Worm (Caenorhabditis elegans) whole organism, young adult: ENCODE results near the gene Y53F4B.5.

Source experiments
- B0019.2 ChIP-seq: fragments of 200-800 bp; sonication (Bioruptor generic); conservative IDR thresholded peaks from 2 replicates; pipeline ENCODE4 v1.3.6; 2022; ENCODE audit warnings: missing genetic modification reagents, missing genetic modification characterization, missing compliant biosample characterization
- C06A6.2 ChIP-seq: fragments of 200-800 bp; sonication (Bioruptor generic); conservative IDR thresholded peaks from 2 replicates; pipeline ENCODE4 v1.3.6; 2022; ENCODE audit warnings: missing genetic modification characterization, missing compliant biosample characterization
- C17E4.6 ChIP-seq: fragments of 200-800 bp; sonication (Bioruptor generic); IDR thresholded peaks from 2 replicates; pipeline ENCODE4 v1.3.6; 2022; ENCODE audit warnings: missing genetic modification reagents, missing genetic modification characterization, missing compliant biosample characterization
- F10E7.11 ChIP-seq: sonication (generic microtip); optimal IDR thresholded peaks from 2 replicates; lab custom pipeline; 2017; ENCODE audit warnings: mild to moderate bottlenecking, missing genetic modification characterization, moderate library complexity, missing compliant biosample characterization
- F22D6.2 ChIP-seq: sonication (generic microtip); optimal IDR thresholded peaks from 2 replicates; lab custom pipeline; 2016; ENCODE audit warnings: mild to moderate bottlenecking, missing genetic modification characterization, missing compliant biosample characterization
- F33H1.4 ChIP-seq: fragments of 200-800 bp; sonication (Bioruptor generic); IDR thresholded peaks from 2 replicates; pipeline ENCODE4 v1.3.6; 2022; ENCODE audit warnings: missing genetic modification reagents, missing genetic modification characterization, missing compliant biosample characterization
- F37B4.10 ChIP-seq: fragments of 200-800 bp; sonication (Bioruptor generic); IDR thresholded peaks from 2 replicates; pipeline ENCODE4 v1.3.6; 2022; ENCODE audit warnings: missing genetic modification characterization, missing compliant biosample characterization
- F55B11.4 ChIP-seq: sonication (generic microtip); optimal IDR thresholded peaks from 2 replicates; lab custom pipeline; 2016; ENCODE audit warnings: missing compliant biosample characterization, missing genetic modification characterization, borderline replicate concordance; ENCODE audit not compliant: insufficient read depth
- F57A8.1 ChIP-seq: fragments of 200-800 bp; sonication (Bioruptor generic); optimal IDR thresholded peaks from 2 replicates; lab custom pipeline; 2018; ENCODE audit warnings: mild to moderate bottlenecking, missing genetic modification characterization, moderate library complexity, missing compliant biosample characterization
- Y56A3A.18 ChIP-seq: fragments of 200-800 bp; sonication (Bioruptor generic); IDR thresholded peaks from 2 replicates; pipeline ENCODE4 v1.3.6; 2022; ENCODE audit warnings: missing genetic modification reagents, missing genetic modification characterization, missing compliant biosample characterization
- ama-1 ChIP-seq, 3 experiments: fragments of 150-350 bp in 1 of 3; sonication (generic microtip) in 2 of 3; optimal IDR thresholded peaks; 2 replicates each; lab custom pipeline; 2014 to 2018; ENCODE audit warnings: missing biosample characterization in 2 of 3, missing genetic modification characterization in 2 of 3, missing genetic modification reagents in 2 of 3
- aptf-3 ChIP-seq: fragments of 200-800 bp; sonication (Bioruptor generic); IDR thresholded peaks from 2 replicates; pipeline ENCODE4 v1.3.6; 2022; ENCODE audit warnings: missing genetic modification characterization, missing compliant biosample characterization
- atf-7 ChIP-seq: sonication (generic microtip); optimal IDR thresholded peaks from 2 replicates; lab custom pipeline; 2017; ENCODE audit warnings: mild to moderate bottlenecking, missing genetic modification characterization, missing compliant biosample characterization
- attf-5 ChIP-seq: fragments of 200-800 bp; sonication (Bioruptor generic); optimal IDR thresholded peaks from 2 replicates; lab custom pipeline; 2018; ENCODE audit warnings: mild to moderate bottlenecking, missing genetic modification characterization, missing compliant biosample characterization
- attf-6 ChIP-seq: fragments of 200-800 bp; sonication (Bioruptor generic); IDR thresholded peaks from 2 replicates; pipeline ENCODE4 v1.3.6; 2022; ENCODE audit warnings: missing genetic modification reagents, missing genetic modification characterization, missing compliant biosample characterization
- bed-1 ChIP-seq: fragments of 200-800 bp; sonication (Bioruptor generic); IDR thresholded peaks from 2 replicates; pipeline ENCODE4 v1.3.6; 2022; ENCODE audit warnings: missing genetic modification reagents, missing genetic modification characterization, missing compliant biosample characterization
- cebp-2 ChIP-seq: fragments of 200-800 bp; sonication (Bioruptor generic); IDR thresholded peaks from 2 replicates; pipeline ENCODE4 v1.3.6; 2022; ENCODE audit warnings: missing genetic modification characterization, missing compliant biosample characterization
- ceh-100 ChIP-seq: fragments of 200-800 bp; sonication (Bioruptor generic); IDR thresholded peaks from 2 replicates; pipeline ENCODE4 v1.3.6; 2022; ENCODE audit warnings: missing genetic modification reagents, missing genetic modification characterization, missing compliant biosample characterization
- ceh-58 ChIP-seq: fragments of 200-800 bp; sonication (Bioruptor generic); IDR thresholded peaks from 2 replicates; pipeline ENCODE4 v1.3.6; 2022; ENCODE audit warnings: missing genetic modification characterization, missing compliant biosample characterization
- ceh-79 ChIP-seq: sonication (generic microtip); optimal IDR thresholded peaks from 2 replicates; lab custom pipeline; 2017; ENCODE audit warnings: mild to moderate bottlenecking, missing genetic modification characterization, missing compliant biosample characterization
- ceh-91 ChIP-seq: fragments of 200-800 bp; sonication (Bioruptor generic); IDR thresholded peaks from 2 replicates; pipeline ENCODE4 v1.3.6; 2022; ENCODE audit warnings: missing genetic modification reagents, missing genetic modification characterization, missing compliant biosample characterization
- chd-7 ChIP-seq: sonication (generic microtip); optimal IDR thresholded peaks from 2 replicates; lab custom pipeline; 2016; ENCODE audit warnings: mild to moderate bottlenecking, missing genetic modification characterization, moderate library complexity, missing compliant biosample characterization
- dpl-1 ChIP-seq: fragments of 150-350 bp; optimal IDR thresholded peaks from 2 replicates; lab custom pipeline; 2014; ENCODE audit warnings: missing biosample characterization, missing genetic modification reagents, missing genetic modification characterization
- egl-44 ChIP-seq: fragments of 200-800 bp; sonication (Bioruptor generic); IDR thresholded peaks from 2 replicates; pipeline ENCODE4 v1.3.6; 2022; ENCODE audit warnings: missing genetic modification reagents, missing genetic modification characterization, missing compliant biosample characterization
- egrh-3 ChIP-seq: fragments of 200-800 bp; sonication (Bioruptor generic); IDR thresholded peaks from 2 replicates; pipeline ENCODE4 v1.3.6; 2022; ENCODE audit warnings: missing genetic modification reagents, missing genetic modification characterization, missing compliant biosample characterization
- ets-4 ChIP-seq: fragments of 200-800 bp; sonication (Bioruptor generic); optimal IDR thresholded peaks from 2 replicates; lab custom pipeline; 2018; ENCODE audit warnings: mild to moderate bottlenecking, missing genetic modification characterization, missing compliant biosample characterization
- fkh-3 ChIP-seq: sonication (generic microtip); optimal IDR thresholded peaks from 2 replicates; lab custom pipeline; 2016; ENCODE audit warnings: mild to moderate bottlenecking, missing genetic modification characterization, missing compliant biosample characterization
- him-1 ChIP-seq: sonication (generic microtip); optimal IDR thresholded peaks from 2 replicates; lab custom pipeline; 2016; ENCODE audit warnings: missing genotype, missing genetic modification reagents, missing genetic modification characterization, missing compliant biosample characterization
- hlh-12 ChIP-seq: sonication (generic microtip); optimal IDR thresholded peaks from 2 replicates; lab custom pipeline; 2016; ENCODE audit warnings: missing genetic modification characterization, missing compliant biosample characterization
- hlh-26 ChIP-seq: fragments of 200-800 bp; sonication (Bioruptor generic); conservative IDR thresholded peaks from 2 replicates; pipeline ENCODE4 v1.3.6; 2022; ENCODE audit warnings: missing genetic modification reagents, missing genetic modification characterization, missing compliant biosample characterization
- let-607 ChIP-seq, 2 experiments: fragments of 200-800 bp in 1 of 2; sonication (Bioruptor generic) in 1 of 2; sonication (generic microtip) in 1 of 2; optimal IDR thresholded peaks; 2 replicates each; lab custom pipeline; 2016 to 2018; ENCODE audit warnings: mild to moderate bottlenecking in 2 of 2, missing compliant biosample characterization in 2 of 2, missing genetic modification characterization in 2 of 2, moderate library complexity in 2 of 2, missing genotype in 1 of 2
- lsl-1 ChIP-seq: fragments of 200-800 bp; sonication (Bioruptor generic); optimal IDR thresholded peaks from 2 replicates; lab custom pipeline; 2018; ENCODE audit warnings: mild to moderate bottlenecking, missing genetic modification characterization, moderate library complexity, missing compliant biosample characterization
- mel-28 ChIP-seq: sonication (generic microtip); optimal IDR thresholded peaks from 2 replicates; lab custom pipeline; 2016; ENCODE audit warnings: borderline replicate concordance, mild to moderate bottlenecking, missing genetic modification characterization, missing compliant biosample characterization
- mes-4 ChIP-seq: sonication (generic microtip); optimal IDR thresholded peaks from 2 replicates; lab custom pipeline; 2016; ENCODE audit warnings: missing genotype, missing genetic modification characterization, missing compliant biosample characterization
- nhr-120 ChIP-seq: fragments of 200-800 bp; sonication (Bioruptor generic); IDR thresholded peaks from 2 replicates; pipeline ENCODE4 v1.3.6; 2022; ENCODE audit warnings: missing genetic modification characterization, missing compliant biosample characterization
- nhr-90 ChIP-seq: sonication (generic microtip); optimal IDR thresholded peaks from 2 replicates; lab custom pipeline; 2016; ENCODE audit warnings: missing genotype, mild to moderate bottlenecking, missing genetic modification characterization, missing compliant biosample characterization
- rpc-1 ChIP-seq, 2 experiments: fragments of 150-350 bp in 1 of 2; sonication (generic microtip) in 1 of 2; optimal IDR thresholded peaks; 2 replicates each; lab custom pipeline; 2014 to 2018; ENCODE audit warnings: missing biosample characterization in 1 of 2, missing genetic modification characterization in 1 of 2, missing genetic modification reagents in 1 of 2, missing genotype in 1 of 2
- sea-2 ChIP-seq: fragments of 200-800 bp; sonication (Bioruptor generic); IDR thresholded peaks from 2 replicates; pipeline ENCODE4 v1.3.6; 2022; ENCODE audit warnings: missing genetic modification characterization, missing compliant biosample characterization
- snpc-1.1 ChIP-seq: sonication (generic microtip); optimal IDR thresholded peaks from 2 replicates; lab custom pipeline; 2017; ENCODE audit warnings: missing genetic modification characterization, mild to moderate bottlenecking, missing compliant biosample characterization, antibody characterized with exemption, moderate library complexity, missing genotype, missing genetic modification reagents; ENCODE audit not compliant: insufficient read depth
- snpc-4 ChIP-seq, 5 experiments: fragments of 150-350 bp in 1 of 5; sonication (generic microtip) in 4 of 5; optimal IDR thresholded peaks; 2 replicates each; lab custom pipeline; 2014 to 2018; ENCODE audit warnings: missing genetic modification characterization in 5 of 5, missing biosample characterization in 3 of 5, antibody characterized with exemption in 2 of 5, mild to moderate bottlenecking in 2 of 5, missing compliant biosample characterization in 2 of 5, missing genotype in 2 of 5, moderate library complexity in 2 of 5, missing genetic modification reagents in 1 of 5
- tbx-9 ChIP-seq: sonication (generic microtip); optimal IDR thresholded peaks from 2 replicates; lab custom pipeline; 2016; ENCODE audit warnings: borderline replicate concordance, missing genetic modification characterization, inconsistent platforms, missing compliant biosample characterization
- zfh-2 ChIP-seq: fragments of 200-800 bp; sonication (Bioruptor generic); conservative IDR thresholded peaks from 2 replicates; pipeline ENCODE4 v1.3.6; 2022; ENCODE audit warnings: missing genetic modification reagents, missing genetic modification characterization, missing compliant biosample characterization
- ztf-6 ChIP-seq: fragments of 200-800 bp; sonication (Bioruptor generic); IDR thresholded peaks from 2 replicates; pipeline ENCODE4 v1.3.6; 2022; ENCODE audit warnings: missing genetic modification reagents, missing genetic modification characterization, missing compliant biosample characterization

Gene Y53F4B.5

ce11 chrII:14983909-14984308 is at the start of gene Y53F4B.5:
TSS of gene Y53F4B.5 (minus strand) at chrII:14984009.
- TF ChIP-seq rpc-1 (optimal IDR thresholded peaks at IDR 0.05; lab: Kevin White, UChicago) (no peak), rpc-1 (tag; optimal IDR thresholded peaks at IDR 0.05; lab: Kevin White, UChicago) (no peak), hlh-12 (tag; lab: Kevin White, UChicago) (no peak), ceh-79 (tag; lab: Kevin White, UChicago) (no peak), tbx-9 (tag; lab: Kevin White, UChicago) (no peak), attf-5 (GFP tag; lab: Kevin White, UChicago) (no peak), bed-1 (GFP tag; lab: Robert Waterston, UW) (no peak), zfh-2 (GFP tag; lab: Robert Waterston, UW) (no peak), chd-7 (tag; lab: Kevin White, UChicago) (no peak), Y56A3A.18 (no peak), aptf-3 (GFP tag; lab: Robert Waterston, UW) (no peak), F22D6.2 (tag; lab: Kevin White, UChicago) (no peak), C17E4.6 (GFP tag; lab: Robert Waterston, UW) (no peak)
- TF ChIP-seq, all 124 proteins: peak for 0

DNA sequence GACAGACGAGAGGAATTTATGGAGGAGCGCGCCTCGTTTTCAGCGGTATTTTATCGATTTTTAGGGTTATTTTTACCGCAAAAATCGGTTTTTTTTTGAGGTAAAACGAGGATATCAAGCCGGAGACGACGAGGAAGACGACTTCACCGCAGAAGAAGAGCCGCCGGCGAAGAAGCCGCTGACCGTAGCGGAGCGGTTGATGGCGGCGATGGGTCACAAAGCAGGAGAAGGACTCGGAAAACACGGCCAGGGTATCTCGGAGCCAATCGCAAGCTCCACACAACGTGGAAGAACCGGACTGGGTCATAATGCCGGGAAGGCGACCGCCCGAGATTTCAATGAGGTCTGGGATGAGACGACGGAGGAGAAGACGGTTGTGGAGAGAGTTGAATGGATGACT is 42.6 kb upstream of the Y53F4B.5 start:
- TF ChIP-seq zfh-2 (GFP tag; lab: Robert Waterston, UW) (peak; percentile 79), attf-6 (GFP tag; lab: Robert Waterston, UW) (no peak), ama-1 (optimal IDR thresholded peaks at IDR 0.05; lab: Kevin White, UChicago) (no peak), ama-1 (GFP tag; optimal IDR thresholded peaks at IDR 0.05; lab: Kevin White, UChicago) (no peak), ceh-91 (GFP tag; lab: Robert Waterston, UW) (no peak), F22D6.2 (tag; lab: Kevin White, UChicago) (no peak), hlh-26 (GFP tag; lab: Robert Waterston, UW) (no peak), him-1 (tag; lab: Kevin White, UChicago) (no peak), mel-28 (tag; lab: Kevin White, UChicago) (no peak), egl-44 (GFP tag; lab: Robert Waterston, UW) (no peak), egrh-3 (GFP tag; lab: Robert Waterston, UW) (peak; percentile 62; the same call in 1 of the 2 replicates), F55B11.4 (no peak), nhr-120 (GFP tag; lab: Robert Waterston, UW) (no peak)

ce11 chrII:15025599-15026164 is 41.9 kb upstream of the Y53F4B.5 start, which contains the start of gene cmtr-1:
TSS of gene cmtr-1 (plus strand) at chrII:15026114.
- TF ChIP-seq let-607 (tag; optimal IDR thresholded peaks at IDR 0.05; lab: Kevin White, UChicago) (peak; percentile 42 to 80), B0019.2 (GFP tag; lab: Robert Waterston, UW) (peak; percentile 73), egl-44 (GFP tag; lab: Robert Waterston, UW) (peak; percentile 85), snpc-4 (GFP tag; optimal IDR thresholded peaks at IDR 0.05; lab: Kevin White, UChicago) (peak; percentile 100), snpc-4 (tag; optimal IDR thresholded peaks at IDR 0.05; lab: Kevin White, UChicago) (peak; percentile 100), C06A6.2 (peak; percentile 86; the same call in 1 of the 2 replicates), lsl-1 (peak; percentile 85), rpc-1 (optimal IDR thresholded peaks at IDR 0.05; lab: Kevin White, UChicago) (no peak), rpc-1 (tag; optimal IDR thresholded peaks at IDR 0.05; lab: Kevin White, UChicago) (peak; percentile 17), cebp-2 (GFP tag; lab: Robert Waterston, UW) (peak; percentile 84), C17E4.6 (GFP tag; lab: Robert Waterston, UW) (peak; percentile 89), ceh-58 (GFP tag; lab: Robert Waterston, UW) (0 out of 2 replicates have a peak, but pooled peaks have one; percentile 2), chd-7 (tag; lab: Kevin White, UChicago) (peak; percentile 86), atf-7 (peak; percentile 93), dpl-1 (peak; percentile 78), fkh-3 (tag; lab: Kevin White, UChicago) (peak; percentile 84), ceh-100 (GFP tag; lab: Robert Waterston, UW) (peak; percentile 87), nhr-90 (tag; lab: Kevin White, UChicago) (no peak), ztf-6 (GFP tag; lab: Robert Waterston, UW) (no peak), F10E7.11 (tag; lab: Kevin White, UChicago) (peak; percentile 74), F57A8.1 (GFP tag; lab: Kevin White, UChicago) (no peak), mes-4 (peak; percentile 72), snpc-1.1 (peak; percentile 100), F33H1.4 (peak; percentile 79), sea-2 (GFP tag; lab: Robert Waterston, UW) (no peak), F37B4.10 (no peak), ets-4 (GFP tag; lab: Kevin White, UChicago) (peak; percentile 51)
